Fruit fly (Drosophila melanogaster): Measurements from ENCODE around the gene knk.

Gene knk

DNA sequence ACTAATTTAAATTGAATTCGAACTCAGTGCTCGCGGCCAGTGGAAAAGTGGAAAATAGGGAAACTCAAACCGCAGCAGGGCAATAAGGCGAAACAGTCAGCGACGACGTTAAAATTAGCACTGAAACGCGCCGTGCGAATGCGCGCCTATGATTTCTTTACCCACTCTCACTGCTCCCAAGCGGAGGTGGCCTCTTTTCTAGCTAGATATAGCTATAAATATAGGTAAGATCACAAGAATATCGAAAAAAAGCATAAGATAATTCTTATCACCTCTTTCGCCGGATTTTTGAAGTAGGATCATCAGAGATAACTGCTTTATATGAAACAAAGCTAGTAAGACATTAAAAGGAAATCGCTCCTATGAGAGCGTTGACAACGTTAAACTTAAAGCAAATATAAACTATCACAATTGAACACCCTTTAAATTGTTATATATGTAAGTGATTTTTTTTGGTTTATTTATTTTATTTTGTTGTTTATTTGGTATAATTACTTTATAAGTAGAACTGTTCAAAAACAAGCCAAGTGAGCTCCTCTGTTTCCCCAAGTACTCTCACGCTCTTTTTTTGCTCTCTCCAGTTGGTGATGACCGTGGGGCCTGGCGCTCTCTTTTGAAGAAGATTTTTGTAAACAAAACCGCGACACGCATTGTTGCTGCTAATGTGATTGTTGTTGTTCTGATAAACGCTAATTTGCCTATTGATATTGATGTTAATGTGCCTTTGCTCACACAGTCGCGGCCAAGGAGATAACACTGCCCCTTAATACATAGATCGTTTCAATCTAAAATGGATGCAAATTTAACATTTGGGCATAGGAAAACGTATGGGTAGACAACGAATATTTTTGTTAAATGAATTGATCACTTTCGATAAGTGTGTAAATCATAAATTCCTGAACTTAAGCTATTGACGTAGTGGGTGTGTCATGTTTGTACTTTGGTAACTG lies 14.5 kb upstream of the knk start, which contains the start of gene tws (continued):
- TF ChIP-seq Med (GFP tag): peak; percentile 94
- TF ChIP-seq hb (GFP tag; IDR thresholded peaks at IDR 0.05; ENCODE audit: partially characterized antibody): no peak
- no peak for TF ChIP-seq CG8359 (GFP tag; optimal IDR thresholded peaks at IDR 0.05; ENCODE audit: borderline replicate concordance)
- no peak for TF ChIP-seq YL-1 (GFP tag; optimal IDR thresholded peaks at IDR 0.05)
- peak; percentile 55 for TF ChIP-seq fd3F (GFP tag; optimal IDR thresholded peaks at IDR 0.05)
- TF ChIP-seq dmrt99B (tag; optimal IDR thresholded peaks at IDR 0.05): peak; percentile 48
- no peak for TF ChIP-seq CG10274 (GFP tag; optimal IDR thresholded peaks at IDR 0.05)
- no peak for TF ChIP-seq repo (GFP tag; optimal IDR thresholded peaks at IDR 0.05)
- TF ChIP-seq CG17328 (GFP tag; IDR thresholded peaks at IDR 0.05): peak; percentile 23; the same call in 1 of the 2 replicates
- no peak for TF ChIP-seq tin (GFP tag; optimal IDR thresholded peaks at IDR 0.05)
- no peak for TF ChIP-seq D (optimal IDR thresholded peaks at IDR 0.05)
- TF ChIP-seq D (GFP tag; optimal IDR thresholded peaks at IDR 0.05): peak; percentile 42
- peak; percentile 52; the same call in 1 of the 2 replicates for TF ChIP-seq CG32767 (GFP tag; IDR thresholded peaks at IDR 0.05)
- TF ChIP-seq CG12942 (GFP tag; optimal IDR thresholded peaks at IDR 0.05): no peak
- peak; percentile 92 for TF ChIP-seq abd-A (tag; optimal IDR thresholded peaks at IDR 0.05)
- TF ChIP-seq br (optimal IDR thresholded peaks at IDR 0.05): no peak
- TF ChIP-seq CG15269 (tag; optimal IDR thresholded peaks at IDR 0.05): peak; percentile 65
- no peak for TF ChIP-seq sisA (GFP tag; IDR thresholded peaks at IDR 0.05)
- no peak for TF ChIP-seq Neu2 (GFP tag; optimal IDR thresholded peaks at IDR 0.05; ENCODE audit: borderline replicate concordance)
- no peak; the same call in 1 of the 2 replicates for TF ChIP-seq CG13287 (GFP tag; IDR thresholded peaks at IDR 0.05; ENCODE audit: partially characterized antibody)
- TF ChIP-seq CG4730 (GFP tag; IDR thresholded peaks at IDR 0.05): no peak
- no peak for TF ChIP-seq Dfd (GFP tag; optimal IDR thresholded peaks at IDR 0.05)
- TF ChIP-seq CG17612 (GFP tag; IDR thresholded peaks at IDR 0.05): no peak
- TF ChIP-seq CG6689 (GFP tag; IDR thresholded peaks at IDR 0.05): no peak
- TF ChIP-seq Eip74EF (GFP tag; optimal IDR thresholded peaks at IDR 0.05): peak in 1 of 2 experiments; percentile 36
- peak; percentile 39; the same call in 1 of the 2 replicates for TF ChIP-seq Drgx (GFP tag; IDR thresholded peaks at IDR 0.05)
- no peak for TF ChIP-seq pzg (GFP tag; optimal IDR thresholded peaks at IDR 0.05)
- peak; percentile 51 for TF ChIP-seq Max (GFP tag; optimal IDR thresholded peaks at IDR 0.05)
- TF ChIP-seq bcd (GFP tag; optimal IDR thresholded peaks at IDR 0.05): peak; percentile 40
- peak; percentile 6 for TF ChIP-seq crc (GFP tag; optimal IDR thresholded peaks at IDR 0.05)
- TF ChIP-seq fd102C (GFP tag; optimal IDR thresholded peaks at IDR 0.05): no peak
- TF ChIP-seq CG9215 (GFP tag; IDR thresholded peaks at IDR 0.05): no peak
- TF ChIP-seq onecut (GFP tag; IDR thresholded peaks at IDR 0.05): peak; percentile 36; the same call in 1 of the 2 replicates
- TF ChIP-seq CG32772 (GFP tag; IDR thresholded peaks at IDR 0.05): no peak
- no peak for TF ChIP-seq chn (GFP tag; optimal IDR thresholded peaks at IDR 0.05)
- TF ChIP-seq sim (GFP tag; IDR thresholded peaks at IDR 0.05): 0 out of 2 replicates have a peak, but pooled peaks have one; percentile 10
- TF ChIP-seq Abd-B (GFP tag; optimal IDR thresholded peaks at IDR 0.05): no peak
- TF ChIP-seq eyg (GFP tag; optimal IDR thresholded peaks at IDR 0.05): peak; percentile 48
- peak; percentile 69 for TF ChIP-seq slbo (GFP tag; IDR thresholded peaks at IDR 0.05)
- TF ChIP-seq CHES-1-like (GFP tag; optimal IDR thresholded peaks at IDR 0.05): peak; percentile 51
- no peak for TF ChIP-seq dm (GFP tag; optimal IDR thresholded peaks at IDR 0.05)
- TF ChIP-seq corto (GFP tag; optimal IDR thresholded peaks at IDR 0.05): peak; percentile 30
- peak; percentile 59 for TF ChIP-seq CG6765 (GFP tag; optimal IDR thresholded peaks at IDR 0.05)
- no peak for TF ChIP-seq pum (GFP tag; optimal IDR thresholded peaks at IDR 0.05)
- TF ChIP-seq CG11085 (GFP tag; IDR thresholded peaks at IDR 0.05): no peak
- TF ChIP-seq lilli (GFP tag; optimal IDR thresholded peaks at IDR 0.05): peak; percentile 44
- peak; percentile 26 for TF ChIP-seq CG2712 (tag; optimal IDR thresholded peaks at IDR 0.05)
- TF ChIP-seq ara (GFP tag; IDR thresholded peaks at IDR 0.05): peak; percentile 42; the same call in 1 of the 2 replicates
- TF ChIP-seq Lpt (GFP tag; optimal IDR thresholded peaks at IDR 0.05): no peak

Data from whole organism, embryonic.